Worm (Caenorhabditis elegans) whole organism, L4 larva: ENCODE measurements around the gene rpl-36.
A peak's percentile ranks its signal among the peaks of the same experiment; 100 is the strongest.

Source experiments
- dmd-9 ChIP-seq: fragments of 200-800 bp; sonication (Bioruptor generic); IDR thresholded peaks from 2 replicates; pipeline ENCODE4 v1.3.6; 2022; ENCODE audit warnings: missing genetic modification reagents, missing genetic modification characterization, missing compliant biosample characterization
- egl-27 ChIP-seq: sonication (generic microtip); optimal IDR thresholded peaks from 3 replicates; lab custom pipeline; 2017; ENCODE audit warnings: missing biosample characterization, missing genetic modification reagents, missing genetic modification characterization
- jun-1 ChIP-seq: fragments of 150-350 bp; optimal IDR thresholded peaks from 2 replicates; lab custom pipeline; 2014; ENCODE audit warnings: missing biosample characterization, missing genetic modification reagents, missing genetic modification characterization
- lir-3 ChIP-seq: sonication (generic microtip); optimal IDR thresholded peaks from 2 replicates; lab custom pipeline; 2016; ENCODE audit warnings: mild to moderate bottlenecking, missing genetic modification characterization, missing compliant biosample characterization
- lsy-2 ChIP-seq, 2 experiments: fragments of 150-350 bp in 1 of 2; sonication (generic microtip) in 1 of 2; optimal IDR thresholded peaks; 2 replicates each; lab custom pipeline; 2014 to 2017; ENCODE audit warnings: missing biosample characterization in 2 of 2, missing genetic modification characterization in 2 of 2
- nhr-28 ChIP-seq: fragments of 150-350 bp; optimal IDR thresholded peaks from 2 replicates; lab custom pipeline; 2014; ENCODE audit warnings: missing biosample characterization, missing genetic modification characterization
- tag-97 ChIP-seq: fragments of 200-800 bp; sonication (Bioruptor generic); IDR thresholded peaks from 2 replicates; pipeline ENCODE4 v1.3.6; 2022; ENCODE audit warnings: missing genetic modification characterization, missing compliant biosample characterization

DNA sequence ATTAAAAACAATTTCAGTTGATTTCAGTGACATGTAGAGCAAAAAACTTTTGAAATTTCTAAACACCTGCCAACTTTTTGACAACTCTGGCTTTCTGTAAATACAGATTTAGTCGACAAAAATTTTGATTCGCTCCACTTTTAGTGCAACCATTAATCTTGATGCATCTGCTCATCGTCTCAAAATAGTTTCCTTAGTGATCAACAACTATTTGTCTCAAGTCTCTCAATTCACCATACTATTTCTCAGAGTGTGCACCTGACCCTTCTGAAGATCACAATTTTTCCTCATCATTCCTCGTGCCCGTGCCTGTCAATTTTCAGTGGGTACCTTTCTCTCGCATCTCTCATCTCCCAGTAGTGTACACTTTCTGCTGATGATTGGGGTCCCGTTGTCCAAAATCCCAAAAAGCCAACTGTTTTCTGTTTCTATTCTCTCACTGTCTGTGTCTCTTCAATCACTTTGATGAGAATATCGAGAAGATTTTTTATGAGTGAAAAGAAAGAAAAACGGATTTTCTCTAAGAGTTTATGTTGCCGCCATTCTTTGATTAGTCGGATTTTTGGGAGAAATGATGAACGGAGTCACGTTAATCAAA, 37.0 kb downstream of the rpl-36 start:
- TF ChIP-seq lir-3 (tag; lab: Kevin White, UChicago) (no peak), jun-1 (tag; lab: Kevin White, UChicago) (no peak), tag-97 (GFP tag; lab: Robert Waterston, UW) (no peak), lsy-2 (tag; optimal IDR thresholded peaks at IDR 0.05; lab: Kevin White, UChicago) (peak in 1 of 2 experiments; percentile 18), nhr-28 (tag; lab: Kevin White, UChicago) (peak; percentile 5), egl-27 (tag; lab: Kevin White, UChicago) (no peak), dmd-9 (no peak)
